Worm (Caenorhabditis elegans) whole organism, mixed stage, embryonic: ENCODE data around the gene mbl-1.

Experiments
- M03D4.4 ChIP-seq: sonication (generic microtip); optimal IDR thresholded peaks from 2 replicates; lab custom pipeline; 2017; ENCODE audit warnings: mild to moderate bottlenecking, missing genetic modification characterization, missing compliant biosample characterization
- bed-3 ChIP-seq: fragments of 200-800 bp; sonication (Bioruptor generic); optimal IDR thresholded peaks from 3 replicates; lab custom pipeline; 2018; ENCODE audit warnings: mild to moderate bottlenecking, missing genetic modification characterization, moderate library complexity, missing compliant biosample characterization
- blmp-1 ChIP-seq: fragments of 150-350 bp; optimal IDR thresholded peaks from 2 replicates; lab custom pipeline; 2014; ENCODE audit warnings: missing biosample characterization, missing genetic modification characterization
- ceh-39 ChIP-seq: fragments of 150-350 bp; optimal IDR thresholded peaks from 2 replicates; lab custom pipeline; 2014; ENCODE audit warnings: missing biosample characterization, missing genetic modification characterization
- ceh-83 ChIP-seq: fragments of 200-800 bp; sonication (Bioruptor generic); optimal IDR thresholded peaks from 2 replicates; lab custom pipeline; 2018; ENCODE audit warnings: mild to moderate bottlenecking, missing genetic modification characterization, missing compliant biosample characterization
- ces-1 ChIP-seq: fragments of 150-350 bp; optimal IDR thresholded peaks from 2 replicates; lab custom pipeline; 2014; ENCODE audit warnings: missing biosample characterization, missing genetic modification reagents, missing genetic modification characterization
- drap-1 ChIP-seq: fragments of 200-800 bp; sonication (Bioruptor generic); optimal IDR thresholded peaks from 3 replicates; lab custom pipeline; 2018; ENCODE audit warnings: mild to moderate bottlenecking, missing genetic modification characterization, missing compliant biosample characterization
- elt-1 ChIP-seq: sonication (generic microtip); optimal IDR thresholded peaks from 2 replicates; lab custom pipeline; 2017; ENCODE audit warnings: missing genetic modification characterization, mild to moderate bottlenecking, missing compliant biosample characterization, antibody characterized with exemption, moderate library complexity, borderline replicate concordance; ENCODE audit not compliant: insufficient read depth
- elt-3 ChIP-seq: fragments of 150-350 bp; optimal IDR thresholded peaks from 2 replicates; lab custom pipeline; 2014; ENCODE audit warnings: missing biosample characterization, missing genetic modification characterization
- flh-1 ChIP-seq: fragments of 200-800 bp; sonication (Bioruptor generic); optimal IDR thresholded peaks from 2 replicates; lab custom pipeline; 2018; ENCODE audit warnings: mild to moderate bottlenecking, missing genetic modification characterization, moderate library complexity, missing compliant biosample characterization
- ham-2 ChIP-seq: fragments of 200-800 bp; sonication (Bioruptor generic); optimal IDR thresholded peaks from 2 replicates; lab custom pipeline; 2018; ENCODE audit warnings: mild to moderate bottlenecking, missing genetic modification characterization, missing compliant biosample characterization
- lin-13 ChIP-seq: fragments of 150-350 bp; optimal IDR thresholded peaks from 2 replicates; lab custom pipeline; 2014; ENCODE audit warnings: missing biosample characterization, missing genetic modification characterization
- lin-32 ChIP-seq: fragments of 200-800 bp; sonication (Bioruptor generic); optimal IDR thresholded peaks from 2 replicates; lab custom pipeline; 2018; ENCODE audit warnings: mild to moderate bottlenecking, missing genetic modification characterization, missing compliant biosample characterization
- lsy-2 ChIP-seq: fragments of 150-350 bp; optimal IDR thresholded peaks from 2 replicates; lab custom pipeline; 2014; ENCODE audit warnings: missing biosample characterization, missing genetic modification characterization
- mab-5 ChIP-seq: fragments of 150-350 bp; optimal IDR thresholded peaks from 2 replicates; lab custom pipeline; 2014; ENCODE audit warnings: missing biosample characterization, missing genetic modification characterization
- mep-1 ChIP-seq: fragments of 150-350 bp; optimal IDR thresholded peaks from 2 replicates; lab custom pipeline; 2017; ENCODE audit warnings: missing biosample characterization, missing genetic modification reagents, missing genetic modification characterization, inconsistent platforms
- mls-2 ChIP-seq: sonication (generic microtip); optimal IDR thresholded peaks from 2 replicates; lab custom pipeline; 2016; ENCODE audit warnings: mild to moderate bottlenecking, missing genetic modification characterization, moderate library complexity, missing compliant biosample characterization
- nhr-12 ChIP-seq: fragments of 150-350 bp; optimal IDR thresholded peaks from 2 replicates; lab custom pipeline; 2014; ENCODE audit warnings: missing biosample characterization, missing genetic modification characterization
- nhr-2 ChIP-seq: fragments of 150-350 bp; optimal IDR thresholded peaks from 2 replicates; lab custom pipeline; 2014; ENCODE audit warnings: missing biosample characterization, missing genetic modification characterization
- nhr-237 ChIP-seq: fragments of 150-350 bp; optimal IDR thresholded peaks from 2 replicates; lab custom pipeline; 2014; ENCODE audit warnings: missing biosample characterization, missing genetic modification characterization
- nhr-28 ChIP-seq: fragments of 150-350 bp; optimal IDR thresholded peaks from 2 replicates; lab custom pipeline; 2014; ENCODE audit warnings: missing biosample characterization, missing genetic modification characterization
- nhr-76 ChIP-seq: sonication (generic microtip); optimal IDR thresholded peaks from 2 replicates; lab custom pipeline; 2017; ENCODE audit warnings: missing biosample characterization, missing genetic modification characterization
- pha-4 ChIP-seq: fragments of 150-350 bp; optimal IDR thresholded peaks from 2 replicates; lab custom pipeline; 2018; ENCODE audit warnings: missing biosample characterization, missing genetic modification reagents, missing genetic modification characterization
- sem-2 ChIP-seq: fragments of 200-800 bp; sonication (Bioruptor generic); optimal IDR thresholded peaks from 2 replicates; lab custom pipeline; 2018; ENCODE audit warnings: mild to moderate bottlenecking, missing genetic modification characterization, missing compliant biosample characterization
- sptf-1 ChIP-seq: sonication (generic microtip); optimal IDR thresholded peaks from 2 replicates; lab custom pipeline; 2017; ENCODE audit warnings: mild to moderate bottlenecking, missing genetic modification characterization, moderate library complexity, missing compliant biosample characterization
- unc-120 ChIP-seq: sonication (generic microtip); optimal IDR thresholded peaks from 2 replicates; lab custom pipeline; 2017; ENCODE audit warnings: missing genetic modification characterization, missing compliant biosample characterization; ENCODE audit not compliant: poor library complexity, severe bottlenecking
- unc-39 ChIP-seq: fragments of 150-350 bp; optimal IDR thresholded peaks from 2 replicates; lab custom pipeline; 2014; ENCODE audit warnings: missing biosample characterization, missing genetic modification characterization
- unc-62 ChIP-seq: fragments of 150-350 bp; optimal IDR thresholded peaks from 2 replicates; lab custom pipeline; 2014; ENCODE audit warnings: missing biosample characterization, missing genetic modification reagents, missing genetic modification characterization
- zip-8 ChIP-seq: fragments of 150-350 bp; optimal IDR thresholded peaks from 2 replicates; lab custom pipeline; 2014; ENCODE audit warnings: missing biosample characterization, missing genetic modification characterization
- ztf-11 ChIP-seq: fragments of 150-350 bp; optimal IDR thresholded peaks from 2 replicates; lab custom pipeline; 2014; ENCODE audit warnings: missing biosample characterization, missing genetic modification characterization

Gene mbl-1

DNA sequence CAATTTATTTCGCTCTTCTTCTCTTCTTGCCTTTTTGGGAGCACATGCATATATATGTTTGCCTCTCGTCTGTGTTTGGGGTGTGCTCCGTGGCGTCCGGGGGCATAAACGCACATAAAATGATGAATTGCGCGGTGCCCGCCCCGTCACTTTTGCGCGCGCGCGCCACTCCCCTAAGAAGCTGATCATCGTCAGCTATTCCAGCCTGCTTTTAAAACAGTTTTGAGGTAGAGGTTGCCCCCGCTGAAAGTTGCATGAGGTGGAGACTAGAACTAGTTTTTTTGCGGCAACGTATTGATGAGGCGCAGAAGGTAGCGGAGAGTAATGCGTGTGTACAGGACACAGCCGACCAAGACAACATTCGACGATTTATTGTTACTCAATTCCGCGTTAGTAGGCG is 21.2 kb downstream of the mbl-1 start:
- TF ChIP-seq nhr-12 (tag; lab: Kevin White, UChicago) (no peak), ztf-11 (tag; lab: Kevin White, UChicago) (no peak), mep-1 (no peak), pha-4 (tag; lab: Kevin White, UChicago) (no peak), ceh-83 (no peak), nhr-2 (tag; lab: Kevin White, UChicago) (no peak), unc-39 (tag; lab: Kevin White, UChicago) (no peak), flh-1 (GFP tag; lab: Kevin White, UChicago) (no peak), mls-2 (tag; lab: Kevin White, UChicago) (no peak), zip-8 (tag; lab: Kevin White, UChicago) (no peak), blmp-1 (tag; lab: Kevin White, UChicago) (no peak), lin-13 (no peak), lsy-2 (tag; lab: Kevin White, UChicago) (no peak), M03D4.4 (tag; lab: Kevin White, UChicago) (no peak), drap-1 (GFP tag; lab: Kevin White, UChicago) (no peak), unc-62 (no peak), ham-2 (GFP tag; lab: Kevin White, UChicago) (no peak)

DNA sequence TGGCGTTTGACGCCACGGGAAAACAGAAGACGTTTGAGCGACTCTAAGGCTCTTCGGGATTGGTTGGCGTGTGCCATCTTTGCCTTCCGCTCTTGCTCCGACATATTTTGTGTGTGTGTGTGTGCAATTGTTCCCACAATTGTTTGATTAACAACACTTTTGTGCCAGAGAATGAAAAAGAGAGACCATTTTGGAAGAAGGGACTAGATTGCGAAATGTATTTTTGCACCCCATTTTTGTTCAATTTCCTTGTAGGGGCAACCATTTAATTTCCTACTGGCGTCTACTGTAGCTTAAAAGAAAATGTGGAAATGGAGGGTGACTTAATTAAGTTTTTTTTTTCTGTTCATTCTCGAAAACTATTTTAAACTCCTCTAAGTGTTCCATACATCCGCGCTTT is 23.7 kb downstream of the mbl-1 start:
- TF ChIP-seq flh-1 (GFP tag; lab: Kevin White, UChicago) (no peak), sptf-1 (tag; lab: Kevin White, UChicago) (no peak), ces-1 (GFP tag; lab: Kevin White, UChicago) (peak; percentile 12), unc-120 (tag; lab: Kevin White, UChicago) (no peak)

ce11 chrX:17003473-17004123 is 25.2 kb downstream of the mbl-1 start:
- TF ChIP-seq flh-1 (GFP tag; lab: Kevin White, UChicago) (no peak), bed-3 (GFP tag; lab: Kevin White, UChicago) (no peak), mls-2 (tag; lab: Kevin White, UChicago) (no peak), ceh-83 (no peak), nhr-28 (tag; lab: Kevin White, UChicago) (no peak), unc-39 (tag; lab: Kevin White, UChicago) (no peak), unc-62 (peak; percentile 7), zip-8 (tag; lab: Kevin White, UChicago) (no peak), ceh-39 (tag; lab: Kevin White, UChicago) (no peak), ces-1 (GFP tag; lab: Kevin White, UChicago) (peak; percentile 97), nhr-237 (tag; lab: Kevin White, UChicago) (no peak), mep-1 (peak; percentile 13)

ce11 chrX:17006843-17007242 is 28.4 kb downstream of the mbl-1 start:
- no peak for TF ChIP-seq mab-5
- no peak for TF ChIP-seq ceh-83
- TF ChIP-seq unc-120 (tag; lab: Kevin White, UChicago): no peak
- no peak for TF ChIP-seq nhr-2 (tag; lab: Kevin White, UChicago)

DNA sequence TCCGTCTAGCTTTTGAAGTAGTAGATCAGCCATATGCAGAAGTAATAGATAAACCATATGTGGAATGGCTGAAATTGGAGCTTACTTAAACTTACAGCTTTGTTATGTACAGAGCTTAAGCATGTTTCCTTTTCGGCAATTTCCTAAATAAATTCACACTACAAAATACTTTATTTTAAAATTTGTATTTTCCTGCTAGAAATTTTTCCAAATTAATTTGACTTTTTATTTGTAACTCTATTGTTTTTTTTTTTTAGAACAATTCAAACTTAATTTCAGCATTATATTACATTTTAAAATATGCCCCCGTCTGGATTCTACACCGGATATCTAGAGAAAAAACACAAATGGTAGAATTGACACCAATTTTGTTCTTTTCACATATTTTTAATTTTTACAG is 34.8 kb downstream of the mbl-1 start, which contains the start of gene F35B3.3:
Gene F35B3.3 (plus strand): TSS at position 301 of the 400 bp plus-strand sequence.
- TF ChIP-seq lin-32 (GFP tag; lab: Kevin White, UChicago) (no peak), bed-3 (GFP tag; lab: Kevin White, UChicago) (no peak), elt-1 (tag; lab: Kevin White, UChicago) (no peak), mep-1 (no peak), mls-2 (tag; lab: Kevin White, UChicago) (no peak), ceh-83 (no peak), drap-1 (GFP tag; lab: Kevin White, UChicago) (no peak), zip-8 (tag; lab: Kevin White, UChicago) (no peak), nhr-2 (tag; lab: Kevin White, UChicago) (no peak), ceh-39 (tag; lab: Kevin White, UChicago) (no peak), blmp-1 (tag; lab: Kevin White, UChicago) (no peak)
- TF ChIP-seq, all 35 proteins: peak for 0

ce11 chrX:17019098-17019497 is 40.7 kb downstream of the mbl-1 start:
- TF ChIP-seq unc-120 (tag; lab: Kevin White, UChicago): no peak
- no peak for TF ChIP-seq ceh-39 (tag; lab: Kevin White, UChicago)
- TF ChIP-seq drap-1 (GFP tag; lab: Kevin White, UChicago): no peak
- no peak for TF ChIP-seq sem-2
- no peak for TF ChIP-seq nhr-76 (tag; lab: Kevin White, UChicago)
- no peak for TF ChIP-seq sptf-1 (tag; lab: Kevin White, UChicago)
- no peak for TF ChIP-seq ztf-11 (tag; lab: Kevin White, UChicago)
- TF ChIP-seq flh-1 (GFP tag; lab: Kevin White, UChicago): no peak
- no peak for TF ChIP-seq unc-39 (tag; lab: Kevin White, UChicago)
- TF ChIP-seq unc-62: no peak
- no peak for TF ChIP-seq lin-13
- TF ChIP-seq ceh-83: no peak
- TF ChIP-seq elt-3 (tag; lab: Kevin White, UChicago): no peak
- no peak for TF ChIP-seq mab-5
- TF ChIP-seq ham-2 (GFP tag; lab: Kevin White, UChicago): no peak
- no peak for TF ChIP-seq zip-8 (tag; lab: Kevin White, UChicago)
